Worm (Caenorhabditis elegans) whole organism, late embryonic: ENCODE data around the gene tag-335.
"Not testable (repeated sequence)": the region's sequence is repeated elsewhere in the genome, so short reads cannot be mapped to it uniquely, and the experiment has no call there.

Source experiments
- C08G9.2 ChIP-seq: sonication (generic microtip); optimal IDR thresholded peaks from 2 replicates; lab custom pipeline; 2016; ENCODE audit warnings: mild to moderate bottlenecking, missing genetic modification characterization, moderate library complexity, missing compliant biosample characterization
- C38D4.7 ChIP-seq: fragments of 200-800 bp; sonication (Bioruptor generic); optimal IDR thresholded peaks from 2 replicates; lab custom pipeline; 2018; ENCODE audit warnings: mild to moderate bottlenecking, missing genetic modification characterization, moderate library complexity, missing compliant biosample characterization
- F13H6.1 ChIP-seq: sonication (generic microtip); optimal IDR thresholded peaks from 2 replicates; lab custom pipeline; 2016; ENCODE audit warnings: missing genetic modification characterization, missing compliant biosample characterization
- K09A11.1 ChIP-seq: sonication (generic microtip); optimal IDR thresholded peaks from 2 replicates; lab custom pipeline; 2017; ENCODE audit warnings: antibody characterized with exemption, mild to moderate bottlenecking, missing genetic modification characterization, missing compliant biosample characterization; ENCODE audit not compliant: insufficient read depth
- T23F11.4 ChIP-seq: fragments of 200-800 bp; sonication (Bioruptor generic); optimal IDR thresholded peaks from 2 replicates; lab custom pipeline; 2018; ENCODE audit warnings: mild to moderate bottlenecking, missing genetic modification characterization, missing compliant biosample characterization
- Y22D7AL.16 ChIP-seq: sonication (generic microtip); optimal IDR thresholded peaks from 2 replicates; lab custom pipeline; 2016; ENCODE audit warnings: missing genetic modification characterization, missing compliant biosample characterization
- ahr-1 ChIP-seq: sonication (generic microtip); optimal IDR thresholded peaks from 2 replicates; lab custom pipeline; 2016; ENCODE audit warnings: missing genetic modification characterization, missing compliant biosample characterization
- ama-1 ChIP-seq: fragments of 150-350 bp; optimal IDR thresholded peaks from 2 replicates; lab custom pipeline; 2014
- ceh-18 ChIP-seq: sonication (generic microtip); optimal IDR thresholded peaks from 2 replicates; lab custom pipeline; 2016; ENCODE audit warnings: missing genetic modification characterization, missing compliant biosample characterization
- ceh-48 ChIP-seq: sonication (generic microtip); optimal IDR thresholded peaks from 2 replicates; lab custom pipeline; 2016; ENCODE audit warnings: missing genetic modification characterization, inconsistent platforms, missing compliant biosample characterization
- ceh-6 ChIP-seq: fragments of 200-800 bp; sonication (Bioruptor generic); optimal IDR thresholded peaks from 2 replicates; lab custom pipeline; 2018; ENCODE audit warnings: mild to moderate bottlenecking, missing genetic modification characterization, missing compliant biosample characterization
- che-1 ChIP-seq: sonication (generic microtip); optimal IDR thresholded peaks from 2 replicates; lab custom pipeline; 2016; ENCODE audit warnings: mild to moderate bottlenecking, missing genetic modification characterization, missing compliant biosample characterization
- dmd-4 ChIP-seq: sonication (generic microtip); optimal IDR thresholded peaks from 2 replicates; lab custom pipeline; 2016; ENCODE audit warnings: borderline replicate concordance, missing genetic modification characterization, missing compliant biosample characterization
- ets-4 ChIP-seq: sonication (generic microtip); optimal IDR thresholded peaks from 2 replicates; lab custom pipeline; 2016; ENCODE audit warnings: missing genetic modification characterization, missing compliant biosample characterization
- fkh-6 ChIP-seq: sonication (generic microtip); optimal IDR thresholded peaks from 2 replicates; lab custom pipeline; 2016; ENCODE audit warnings: missing genetic modification characterization, missing compliant biosample characterization
- gmeb-2 ChIP-seq: sonication (generic microtip); optimal IDR thresholded peaks from 2 replicates; lab custom pipeline; 2016; ENCODE audit warnings: missing genetic modification characterization, inconsistent platforms, missing compliant biosample characterization
- hlh-6 ChIP-seq: sonication (generic microtip); optimal IDR thresholded peaks from 2 replicates; lab custom pipeline; 2016; ENCODE audit warnings: missing genotype, missing genetic modification characterization, missing compliant biosample characterization
- lim-6 ChIP-seq: sonication (generic microtip); optimal IDR thresholded peaks from 2 replicates; lab custom pipeline; 2016; ENCODE audit warnings: missing genetic modification characterization, missing compliant biosample characterization
- lin-11 ChIP-seq: fragments of 200-800 bp; sonication (Bioruptor generic); optimal IDR thresholded peaks from 2 replicates; lab custom pipeline; 2018; ENCODE audit warnings: mild to moderate bottlenecking, missing genetic modification characterization, missing compliant biosample characterization
- mec-3 ChIP-seq: sonication (generic microtip); optimal IDR thresholded peaks from 2 replicates; lab custom pipeline; 2016; ENCODE audit warnings: borderline replicate concordance, missing genetic modification characterization, missing compliant biosample characterization
- nhr-11 ChIP-seq: fragments of 150-350 bp; optimal IDR thresholded peaks from 2 replicates; lab custom pipeline; 2014; ENCODE audit warnings: missing biosample characterization, missing genetic modification characterization
- nhr-232 ChIP-seq: sonication (generic microtip); optimal IDR thresholded peaks from 2 replicates; lab custom pipeline; 2016; ENCODE audit warnings: missing genetic modification characterization, missing compliant biosample characterization
- npax-4 ChIP-seq: sonication (generic microtip); optimal IDR thresholded peaks from 2 replicates; lab custom pipeline; 2016; ENCODE audit warnings: missing genetic modification characterization, missing compliant biosample characterization
- pag-3 ChIP-seq: sonication (generic microtip); optimal IDR thresholded peaks from 2 replicates; lab custom pipeline; 2016; ENCODE audit warnings: missing compliant biosample characterization, missing genetic modification characterization, borderline replicate concordance
- pax-1 ChIP-seq: fragments of 150-350 bp; optimal IDR thresholded peaks from 2 replicates; lab custom pipeline; 2014; ENCODE audit warnings: missing biosample characterization, missing genetic modification characterization
- pha-4 ChIP-seq: fragments of 150-350 bp; optimal IDR thresholded peaks from 2 replicates; lab custom pipeline; 2018; ENCODE audit warnings: missing biosample characterization, missing genetic modification reagents, missing genetic modification characterization
- pqm-1 ChIP-seq: sonication (generic microtip); optimal IDR thresholded peaks from 2 replicates; lab custom pipeline; 2016; ENCODE audit warnings: missing genetic modification characterization, missing compliant biosample characterization
- rnt-1 ChIP-seq: sonication (generic microtip); optimal IDR thresholded peaks from 2 replicates; lab custom pipeline; 2016; ENCODE audit warnings: missing genetic modification characterization, missing compliant biosample characterization
- sdc-2 ChIP-seq: sonication (generic microtip); optimal IDR thresholded peaks from 2 replicates; lab custom pipeline; 2016; ENCODE audit warnings: missing genotype, missing genetic modification characterization, missing compliant biosample characterization
- sox-4 ChIP-seq: sonication (generic microtip); optimal IDR thresholded peaks from 2 replicates; lab custom pipeline; 2017; ENCODE audit warnings: mild to moderate bottlenecking, missing genetic modification characterization, inconsistent platforms, missing compliant biosample characterization
- tbx-2 ChIP-seq: sonication (generic microtip); optimal IDR thresholded peaks from 2 replicates; lab custom pipeline; 2016; ENCODE audit warnings: missing genetic modification characterization, missing compliant biosample characterization
- tbx-7 ChIP-seq: sonication (generic microtip); optimal IDR thresholded peaks from 2 replicates; lab custom pipeline; 2016; ENCODE audit warnings: missing genotype, missing genetic modification characterization, missing compliant biosample characterization
- ttx-3 ChIP-seq: sonication (generic microtip); optimal IDR thresholded peaks from 2 replicates; lab custom pipeline; 2016; ENCODE audit warnings: missing genetic modification reagents, missing genetic modification characterization, missing compliant biosample characterization
- unc-3 ChIP-seq, 2 experiments: fragments of 200-800 bp in 1 of 2; sonication (Bioruptor generic) in 1 of 2; sonication (generic microtip) in 1 of 2; conservative IDR thresholded peaks in 1 of 2; optimal IDR thresholded peaks in 1 of 2; 2 replicates each; pipeline versions ENCODE4 v1.3.6 to Lab custom; 2016 to 2022; ENCODE audit warnings: missing compliant biosample characterization in 2 of 2, missing genetic modification characterization in 2 of 2, missing genetic modification reagents in 1 of 2
- unc-55 ChIP-seq: sonication (generic microtip); optimal IDR thresholded peaks from 2 replicates; lab custom pipeline; 2017; ENCODE audit warnings: missing biosample characterization, missing genetic modification reagents, missing genetic modification characterization
- ztf-16 ChIP-seq: sonication (generic microtip); optimal IDR thresholded peaks from 2 replicates; lab custom pipeline; 2017; ENCODE audit warnings: missing genetic modification characterization, missing compliant biosample characterization

The tag-335 gene

DNA sequence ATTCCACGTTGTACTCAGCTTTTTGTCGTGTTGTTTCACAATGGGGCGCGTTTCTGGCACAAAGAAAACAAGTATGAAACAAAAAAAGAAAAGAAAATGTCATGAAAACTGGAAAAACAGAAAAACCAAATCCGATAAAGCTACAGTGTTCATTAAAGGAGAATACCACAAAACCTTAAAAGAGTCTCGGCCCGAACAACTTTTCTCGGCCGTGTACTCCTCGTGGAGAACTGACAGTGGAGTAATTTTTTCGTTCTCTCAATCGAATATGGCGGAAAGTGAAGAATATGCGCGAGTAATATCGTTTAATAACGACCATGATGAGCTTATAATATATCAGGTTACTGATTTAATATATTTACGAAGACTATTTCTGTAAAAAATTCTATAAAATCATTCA lies at the start of gene tag-335, which contains the start of gene vkmt-1:
Gene tag-335 (minus strand): TSS at position 88 of the 400 bp plus-strand sequence.
Gene vkmt-1 (plus strand): TSS at position 219 of the 400 bp plus-strand sequence.
- TF ChIP-seq pha-4 (tag; lab: Kevin White, UChicago) (no peak), lim-6 (tag; lab: Kevin White, UChicago) (no peak), mec-3 (tag; lab: Kevin White, UChicago) (no peak), fkh-6 (no peak)
- TF ChIP-seq, all 69 proteins: peak for 0

DNA sequence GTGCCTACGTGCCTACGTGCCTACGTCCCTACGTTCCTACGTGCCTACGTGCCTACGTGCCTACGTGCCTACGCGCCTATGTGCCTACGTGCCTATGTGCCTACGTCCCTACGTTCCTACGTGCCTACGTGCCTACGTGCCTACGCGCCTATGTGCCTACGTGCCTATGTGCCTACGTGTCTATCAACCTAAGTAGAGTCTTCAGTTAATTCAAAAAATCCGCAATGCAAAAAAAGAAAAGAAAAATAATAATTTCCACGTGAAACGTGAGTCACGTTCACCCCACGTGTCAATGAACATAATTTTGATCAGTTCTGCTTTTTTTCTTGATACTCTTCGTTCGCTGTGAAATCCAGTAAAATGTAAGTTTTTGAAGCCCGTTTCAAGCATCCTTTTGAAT lies 48.5 kb upstream of the tag-335 start, which contains the start of gene F19B6.3:
Gene F19B6.3 (plus strand): TSS at position 301 of the 400 bp plus-strand sequence.
- TF ChIP-seq sdc-2 (tag; lab: Kevin White, UChicago); rnt-1 (tag; lab: Kevin White, UChicago); unc-3 (GFP tag; conservative IDR thresholded peaks at IDR 0.05; lab: Robert Waterston, UW); unc-3 (tag; optimal IDR thresholded peaks at IDR 0.05; lab: Kevin White, UChicago): not testable (repeated sequence)

DNA sequence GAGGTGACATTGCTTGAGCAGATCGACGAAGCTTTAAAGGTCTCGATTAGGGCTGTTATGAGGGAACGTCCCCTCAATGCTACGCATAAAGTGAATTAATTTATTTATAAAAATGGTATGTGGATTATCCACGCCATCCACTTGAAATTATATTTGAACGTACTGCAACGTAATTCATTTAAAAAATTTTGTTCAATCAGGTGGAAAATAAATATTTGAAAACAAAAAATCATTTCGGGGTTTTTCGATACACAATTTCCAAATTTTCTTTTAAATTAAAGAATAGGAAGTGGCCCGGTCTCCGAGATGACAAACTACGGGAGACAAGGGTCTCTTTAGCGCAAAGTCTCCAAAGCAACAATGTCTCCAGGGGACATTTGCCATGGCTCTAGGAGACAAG lies 33.2 kb upstream of the tag-335 start, which contains the start of gene oac-58:
Gene oac-58 (minus strand): TSS at position 101 of the 400 bp plus-strand sequence.
- TF ChIP-seq dmd-4 (no peak), ceh-18 (no peak), ceh-6 (GFP tag; lab: Kevin White, UChicago) (no peak), hlh-6 (no peak), sox-4 (tag; lab: Kevin White, UChicago) (no peak), ceh-48 (tag; lab: Kevin White, UChicago) (no peak), mec-3 (tag; lab: Kevin White, UChicago) (no peak), nhr-232 (no peak), ztf-16 (tag; lab: Kevin White, UChicago) (no peak), rnt-1 (tag; lab: Kevin White, UChicago) (no peak), pax-1 (no peak), T23F11.4 (no peak), pag-3 (no peak), lin-11 (tag; lab: Kevin White, UChicago) (no peak), pqm-1 (tag; lab: Kevin White, UChicago) (no peak), gmeb-2 (tag; lab: Kevin White, UChicago) (no peak), F13H6.1 (tag; lab: Kevin White, UChicago) (no peak), npax-4 (tag; lab: Kevin White, UChicago) (no peak), nhr-11 (no peak), pha-4 (tag; lab: Kevin White, UChicago) (no peak)

DNA sequence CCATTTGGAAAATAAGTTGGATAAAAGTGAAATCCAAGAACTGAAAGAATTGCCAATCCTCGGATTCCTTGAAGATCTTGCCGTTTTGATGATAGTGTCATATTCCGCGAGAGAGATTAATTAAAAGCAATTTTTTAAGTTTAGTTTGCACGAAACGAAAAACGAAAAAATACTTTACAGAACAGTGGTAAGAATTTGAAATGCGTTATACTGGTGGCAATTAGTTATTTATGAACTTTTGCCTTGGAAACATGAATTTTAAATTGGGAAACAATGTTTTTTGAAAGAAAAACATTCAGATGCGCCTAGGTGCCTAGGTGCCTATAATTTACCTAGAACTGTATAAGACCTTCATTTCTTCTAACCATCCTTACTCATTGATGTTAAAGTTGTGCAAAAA lies 29.3 kb upstream of the tag-335 start, which contains the start of gene oac-57:
Gene oac-57 (minus strand): TSS at position 101 of the 400 bp plus-strand sequence.
- TF ChIP-seq C08G9.2 (tag; lab: Kevin White, UChicago) (no peak), unc-55 (GFP tag; lab: Kevin White, UChicago) (no peak), ets-4 (tag; lab: Kevin White, UChicago) (no peak), C38D4.7 (GFP tag; lab: Kevin White, UChicago) (no peak), fkh-6 (no peak), che-1 (tag; lab: Kevin White, UChicago) (no peak), Y22D7AL.16 (tag; lab: Kevin White, UChicago) (no peak), unc-3 (GFP tag; conservative IDR thresholded peaks at IDR 0.05; lab: Robert Waterston, UW) (no peak), unc-3 (tag; optimal IDR thresholded peaks at IDR 0.05; lab: Kevin White, UChicago) (no peak), pha-4 (tag; lab: Kevin White, UChicago) (no peak), npax-4 (tag; lab: Kevin White, UChicago) (no peak), pax-1 (no peak), pqm-1 (tag; lab: Kevin White, UChicago) (no peak), tbx-2 (tag; lab: Kevin White, UChicago) (no peak), ttx-3 (tag; lab: Kevin White, UChicago) (no peak), tbx-7 (tag; lab: Kevin White, UChicago) (no peak), ama-1 (lab: Kevin White, UChicago) (no peak), K09A11.1 (tag; lab: Kevin White, UChicago) (no peak), ahr-1 (tag; lab: Kevin White, UChicago) (no peak)
